Fruit fly (Drosophila melanogaster) whole organism, embryonic: Measurements from ENCODE around the gene CG45081.
A peak's percentile ranks its signal among the peaks of the same experiment; 100 is the strongest.

Source experiments
- ATbp ChIP-seq: fragments of 200-800 bp; sonication (Bioruptor generic); optimal IDR thresholded peaks from 2 replicates; lab custom pipeline; 2017; ENCODE audit warnings: missing biosample characterization, mild to moderate bottlenecking, missing genetic modification characterization, missing genetic modification reagents
- Ada2b ChIP-seq: fragments of 200-800 bp; sonication (Bioruptor generic); IDR thresholded peaks from 2 replicates; pipeline ENCODE4 v1.3.6; 2022; ENCODE audit warnings: missing biosample characterization, missing genetic modification characterization
- Blimp-1 ChIP-seq: fragments of 200-800 bp; sonication (Bioruptor generic); optimal IDR thresholded peaks from 3 replicates; lab custom pipeline; 2018; ENCODE audit warnings: missing biosample characterization, missing genetic modification characterization, mild to moderate bottlenecking, moderate library complexity, missing genetic modification reagents
- CG11504 ChIP-seq: fragments of 200-800 bp; sonication (Bioruptor generic); optimal IDR thresholded peaks from 3 replicates; lab custom pipeline; 2019; ENCODE audit warnings: missing biosample characterization, mild to moderate bottlenecking, missing genetic modification characterization, moderate library complexity
- CG13894 ChIP-seq: fragments of 200-800 bp; sonication (Bioruptor generic); optimal IDR thresholded peaks from 3 replicates; lab custom pipeline; 2018; ENCODE audit warnings: missing biosample characterization, mild to moderate bottlenecking, missing genetic modification characterization, moderate library complexity
- CG14710 ChIP-seq: fragments of 200-800 bp; sonication (Bioruptor generic); optimal IDR thresholded peaks from 3 replicates; lab custom pipeline; 2019; ENCODE audit warnings: missing biosample characterization, mild to moderate bottlenecking, missing genetic modification characterization, moderate library complexity
- CG1603 ChIP-seq: fragments of 200-800 bp; sonication (Bioruptor generic); optimal IDR thresholded peaks from 2 replicates; lab custom pipeline; 2019; ENCODE audit warnings: missing biosample characterization, mild to moderate bottlenecking, missing genetic modification characterization, moderate library complexity
- CG17829 ChIP-seq: fragments of 200-800 bp; optimal IDR thresholded peaks from 2 replicates; lab custom pipeline; 2019; ENCODE audit warnings: missing biosample characterization, mild to moderate bottlenecking, missing genetic modification characterization, moderate library complexity
- CG2129 ChIP-seq: fragments of 200-800 bp; sonication (Bioruptor generic); IDR thresholded peaks from 2 replicates; pipeline ENCODE4 v1.3.6; 2022; ENCODE audit warnings: missing biosample characterization, missing genetic modification characterization; ENCODE audit not compliant: partially characterized antibody
- CG2678 ChIP-seq: fragments of 200-800 bp; sonication (Bioruptor generic); optimal IDR thresholded peaks from 3 replicates; lab custom pipeline; 2019; ENCODE audit warnings: missing biosample characterization, mild to moderate bottlenecking, missing genetic modification characterization, moderate library complexity
- CG30403 ChIP-seq: fragments of 200-800 bp; sonication (Bioruptor generic); optimal IDR thresholded peaks from 3 replicates; lab custom pipeline; 2016; ENCODE audit warnings: missing biosample characterization, missing genetic modification characterization
- CG31365 ChIP-seq: fragments of 200-800 bp; sonication (Bioruptor generic); optimal IDR thresholded peaks from 2 replicates; lab custom pipeline; 2018; ENCODE audit warnings: missing biosample characterization, mild to moderate bottlenecking, missing genetic modification characterization
- CG7839 ChIP-seq: fragments of 200-800 bp; sonication (Bioruptor generic); optimal IDR thresholded peaks from 3 replicates; lab custom pipeline; 2018; ENCODE audit warnings: missing biosample characterization, mild to moderate bottlenecking, missing genetic modification characterization, moderate library complexity
- Deaf1 ChIP-seq: fragments of 200-800 bp; optimal IDR thresholded peaks from 3 replicates; lab custom pipeline; 2019; ENCODE audit warnings: missing biosample characterization, mild to moderate bottlenecking, missing genetic modification characterization, moderate library complexity
- Gsc ChIP-seq: fragments of 200-800 bp; sonication (Bioruptor generic); IDR thresholded peaks from 2 replicates; pipeline ENCODE4 v1.3.6; 2022; ENCODE audit warnings: missing biosample characterization, missing genetic modification characterization
- HLH4C ChIP-seq: fragments of 200-800 bp; sonication (Bioruptor generic); IDR thresholded peaks from 3 replicates; pipeline ENCODE4 v1.3.6; 2022; ENCODE audit warnings: missing biosample characterization, missing genetic modification characterization; ENCODE audit not compliant: partially characterized antibody
- HLHmδ ChIP-seq: fragments of 200-800 bp; sonication (Bioruptor generic); optimal IDR thresholded peaks from 2 replicates; lab custom pipeline; 2018; ENCODE audit warnings: missing biosample characterization, mild to moderate bottlenecking, missing genetic modification characterization, moderate library complexity
- Hr39 ChIP-seq: fragments of >200 bp; optimal IDR thresholded peaks from 2 replicates; lab custom pipeline; 2017
- Hr51 ChIP-seq, 2 experiments: fragments of 200-800 bp; sonication (Bioruptor generic); optimal IDR thresholded peaks; 2 replicates in 1 of 2; 3 replicates in 1 of 2; lab custom pipeline; 2016 to 2018; ENCODE audit warnings: missing biosample characterization in 2 of 2, missing genetic modification characterization in 2 of 2, mild to moderate bottlenecking in 1 of 2, moderate library complexity in 1 of 2
- Jarid2 ChIP-seq: fragments of 200-800 bp; sonication (Bioruptor generic); optimal IDR thresholded peaks from 3 replicates; lab custom pipeline; 2017; ENCODE audit warnings: mild to moderate bottlenecking, missing biosample characterization, missing genetic modification reagents, missing genetic modification characterization
- Lpt ChIP-seq: fragments of >200 bp; optimal IDR thresholded peaks from 2 replicates; lab custom pipeline; 2018; ENCODE audit warnings: missing biosample characterization, missing genetic modification characterization
- Ssrp ChIP-seq: fragments of 200-800 bp; sonication (Bioruptor generic); optimal IDR thresholded peaks from 2 replicates; lab custom pipeline; 2018; ENCODE audit warnings: missing biosample characterization, mild to moderate bottlenecking, missing genetic modification characterization, moderate library complexity
- TFAM ChIP-seq: fragments of 200-800 bp; sonication (Bioruptor generic); optimal IDR thresholded peaks from 2 replicates; lab custom pipeline; 2017; ENCODE audit warnings: missing biosample characterization, missing genetic modification characterization, inconsistent platforms
- abd-A ChIP-seq: fragments of 200-800 bp; sonication (Bioruptor generic); optimal IDR thresholded peaks from 3 replicates; lab custom pipeline; 2019; ENCODE audit warnings: missing biosample characterization, mild to moderate bottlenecking, missing genetic modification characterization, moderate library complexity
- ac ChIP-seq: fragments of 200-800 bp; sonication (Bioruptor generic); optimal IDR thresholded peaks from 3 replicates; lab custom pipeline; 2017; ENCODE audit warnings: missing biosample characterization, mild to moderate bottlenecking, missing genetic modification characterization
- az2 ChIP-seq: fragments of 200-800 bp; sonication (Bioruptor generic); optimal IDR thresholded peaks from 3 replicates; lab custom pipeline; 2016; ENCODE audit warnings: missing biosample characterization, missing genetic modification characterization
- bab2 ChIP-seq: fragments of 200-800 bp; sonication (Bioruptor generic); optimal IDR thresholded peaks from 2 replicates; lab custom pipeline; 2016; ENCODE audit warnings: missing biosample characterization, missing genetic modification characterization
- bsh ChIP-seq, 2 experiments: fragments of 200-800 bp; sonication (Bioruptor generic); optimal IDR thresholded peaks; 2 replicates each; lab custom pipeline; 2017 to 2018; ENCODE audit warnings: mild to moderate bottlenecking in 2 of 2, missing biosample characterization in 2 of 2, missing genetic modification characterization in 2 of 2, moderate library complexity in 1 of 2
- chm ChIP-seq: fragments of 200-800 bp; sonication (Bioruptor generic); IDR thresholded peaks from 2 replicates; pipeline ENCODE4 v1.3.6; 2022; ENCODE audit warnings: missing biosample characterization, missing genetic modification characterization
- crol ChIP-seq: fragments of 200-800 bp; sonication (Bioruptor generic); IDR thresholded peaks from 2 replicates; pipeline ENCODE4 v1.3.6; 2022; ENCODE audit warnings: missing biosample characterization, missing genetic modification characterization
- dati ChIP-seq: fragments of 200-800 bp; sonication (Bioruptor generic); IDR thresholded peaks from 2 replicates; pipeline ENCODE4 v1.3.6; 2022; ENCODE audit warnings: missing biosample characterization, missing genetic modification characterization
- dmrt99B ChIP-seq: fragments of 200-800 bp; sonication (Bioruptor generic); optimal IDR thresholded peaks from 2 replicates; lab custom pipeline; 2018; ENCODE audit warnings: missing biosample characterization, mild to moderate bottlenecking, missing genetic modification characterization, moderate library complexity
- ewg ChIP-seq: fragments of 200-800 bp; sonication (Bioruptor generic); optimal IDR thresholded peaks from 3 replicates; lab custom pipeline; 2017; ENCODE audit warnings: mild to moderate bottlenecking, missing biosample characterization, missing genetic modification reagents, missing genetic modification characterization
- fd96Cb ChIP-seq: fragments of 200-800 bp; sonication (Bioruptor generic); optimal IDR thresholded peaks from 2 replicates; lab custom pipeline; 2018; ENCODE audit warnings: missing biosample characterization, mild to moderate bottlenecking, missing genetic modification characterization, moderate library complexity
- knrl ChIP-seq: fragments of 200-800 bp; sonication (Bioruptor generic); IDR thresholded peaks from 3 replicates; pipeline ENCODE4 v1.3.6; 2022; ENCODE audit warnings: missing biosample characterization, missing genetic modification characterization; ENCODE audit not compliant: partially characterized antibody
- nmo ChIP-seq: fragments of 200-800 bp; sonication (Bioruptor generic); optimal IDR thresholded peaks from 2 replicates; lab custom pipeline; 2018; ENCODE audit warnings: missing biosample characterization, mild to moderate bottlenecking, missing genetic modification characterization, moderate library complexity
- phol ChIP-seq: fragments of 200-800 bp; sonication (Bioruptor generic); optimal IDR thresholded peaks from 3 replicates; lab custom pipeline; 2018; ENCODE audit warnings: missing biosample characterization, mild to moderate bottlenecking, missing genetic modification characterization, moderate library complexity
- repo ChIP-seq: fragments of 200-800 bp; sonication (Bioruptor generic); optimal IDR thresholded peaks from 2 replicates; lab custom pipeline; 2016; ENCODE audit warnings: missing biosample characterization, missing genetic modification characterization
- seq ChIP-seq: fragments of 200-800 bp; sonication (Bioruptor generic); IDR thresholded peaks from 2 replicates; pipeline ENCODE4 v1.3.6; 2022; ENCODE audit warnings: missing biosample characterization, missing genetic modification characterization
- slbo ChIP-seq: fragments of 200-800 bp; sonication (Bioruptor generic); IDR thresholded peaks from 2 replicates; pipeline ENCODE4 v1.3.6; 2022; ENCODE audit warnings: missing biosample characterization, missing genetic modification characterization
- sqz ChIP-seq: fragments of 200-800 bp; sonication (Bioruptor generic); optimal IDR thresholded peaks from 3 replicates; lab custom pipeline; 2018; ENCODE audit warnings: missing biosample characterization, mild to moderate bottlenecking, missing genetic modification characterization

The CG45081 gene

DNA sequence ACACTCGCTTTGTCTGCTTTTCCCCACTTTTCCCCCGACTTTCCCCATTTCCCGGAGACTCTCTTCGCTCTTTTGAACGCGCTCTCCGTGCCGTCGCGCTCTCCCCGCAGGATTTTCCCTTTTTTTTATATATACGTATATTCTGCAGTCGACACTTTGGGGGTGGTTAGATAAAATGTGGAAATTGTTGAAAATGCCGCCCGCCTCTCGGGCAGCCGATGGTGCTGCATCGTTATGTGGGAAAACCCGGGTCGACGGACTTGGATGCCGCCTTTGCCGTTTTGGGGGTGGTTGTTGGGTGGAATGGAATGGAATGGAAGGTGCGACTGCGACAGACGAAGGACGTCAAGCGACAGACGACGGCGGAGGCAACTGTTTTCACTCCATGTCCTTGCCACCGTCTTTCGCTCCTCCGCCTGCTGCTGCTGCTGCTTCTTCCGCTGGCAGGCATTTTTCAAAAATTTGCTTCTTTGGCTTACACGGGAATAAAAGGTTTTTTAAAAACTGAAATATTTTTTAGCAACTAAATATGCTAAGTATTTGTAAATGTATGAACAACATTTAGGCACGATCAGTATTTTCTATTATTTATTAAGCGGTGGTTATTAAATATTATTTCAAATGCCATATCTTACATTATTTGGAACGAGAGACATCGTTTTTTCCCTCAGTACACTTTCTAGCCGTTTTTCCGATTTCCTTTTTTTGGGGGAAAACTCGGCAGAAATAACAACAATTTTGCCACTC, 34.9 kb upstream of the CG45081 start (continued):
- TF ChIP-seq Blimp-1 (GFP tag; lab: Kevin White, UChicago) (peak; percentile 37), sqz (GFP tag; lab: Kevin White, UChicago) (peak; percentile 19), Gsc (GFP tag; lab: Robert Waterston, UW) (no peak), ATbp (GFP tag; lab: Kevin White, UChicago) (peak; percentile 28), bab2 (GFP tag; lab: Kevin White, UChicago) (peak; percentile 4), bsh (GFP tag; optimal IDR thresholded peaks at IDR 0.05; lab: Kevin White, UChicago) (peak in 1 of 2 experiments; percentile 41), TFAM (no peak), CG14710 (tag; lab: Kevin White, UChicago) (peak; percentile 6), CG17829 (peak; percentile 27), Hr51 (GFP tag; optimal IDR thresholded peaks at IDR 0.05; lab: Kevin White, UChicago) (peak in 1 of 2 experiments; percentile 67), dmrt99B (peak; percentile 63), seq (GFP tag; lab: Robert Waterston, UW) (peak; percentile 35; the same call in 1 of the 2 replicates), phol (tag; lab: Kevin White, UChicago) (peak; percentile 25), CG30403 (GFP tag; lab: Kevin White, UChicago) (peak; percentile 22), Hr39 (lab: Kevin White, UChicago) (no peak), HLHmδ (GFP tag; lab: Kevin White, UChicago) (no peak), CG7839 (tag; lab: Kevin White, UChicago) (peak; percentile 52), CG11504 (tag; lab: Kevin White, UChicago) (peak; percentile 62), Deaf1 (peak; percentile 30), knrl (GFP tag; lab: Robert Waterston, UW) (no peak), az2 (GFP tag; lab: Kevin White, UChicago) (peak; percentile 21), repo (no peak), fd96Cb (tag; lab: Kevin White, UChicago) (peak; percentile 18), Ada2b (GFP tag; lab: Robert Waterston, UW) (0 out of 2 replicates have a peak, but pooled peaks have one; percentile 8), CG2129 (GFP tag; lab: Robert Waterston, UW) (no peak), ewg (peak; percentile 7), ac (GFP tag; lab: Kevin White, UChicago) (no peak), Ssrp (peak; percentile 13), slbo (GFP tag; lab: Robert Waterston, UW) (peak; percentile 49), dati (GFP tag; lab: Robert Waterston, UW) (no peak), nmo (GFP tag; lab: Kevin White, UChicago) (peak; percentile 9), HLH4C (GFP tag; lab: Robert Waterston, UW) (0 out of 3 replicates have a peak, but pooled peaks have one; percentile 19), CG13894 (peak; percentile 8), CG1603 (peak; percentile 7), Jarid2 (GFP tag; lab: Kevin White, UChicago) (peak; percentile 15), CG31365 (tag; lab: Kevin White, UChicago) (no peak)

DNA sequence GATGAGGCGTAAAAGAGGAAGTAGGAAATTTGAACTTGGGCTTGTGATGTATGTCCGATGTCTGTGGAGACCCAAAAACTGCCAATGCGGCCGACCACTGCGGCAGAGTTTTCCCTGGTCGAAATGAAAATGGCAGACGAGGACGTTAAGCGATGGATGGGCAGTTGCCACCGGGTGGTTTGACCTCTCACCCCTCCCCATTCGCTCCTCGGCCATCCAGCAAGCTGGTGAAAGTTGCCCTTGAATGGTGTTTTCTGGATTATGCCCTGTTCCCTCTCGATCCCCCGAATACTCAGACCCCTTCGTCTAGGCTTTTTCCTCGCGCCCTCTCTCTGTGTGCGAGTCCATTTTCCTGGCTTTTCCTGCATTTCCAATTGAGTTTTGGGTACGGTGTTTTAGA, 34.3 kb upstream of the CG45081 start:
- TF ChIP-seq crol (GFP tag; lab: Robert Waterston, UW) (peak; percentile 58), chm (GFP tag; lab: Robert Waterston, UW) (0 out of 2 replicates have a peak, but pooled peaks have one; percentile 17), CG2678 (tag; lab: Kevin White, UChicago) (no peak), abd-A (tag; lab: Kevin White, UChicago) (peak; percentile 86), Lpt (GFP tag; lab: Kevin White, UChicago) (no peak)
- TF ChIP-seq, all 482 proteins: peak for 3
